Worm (Caenorhabditis elegans): ENCODE results near the gene C35A5.10.

DNA sequence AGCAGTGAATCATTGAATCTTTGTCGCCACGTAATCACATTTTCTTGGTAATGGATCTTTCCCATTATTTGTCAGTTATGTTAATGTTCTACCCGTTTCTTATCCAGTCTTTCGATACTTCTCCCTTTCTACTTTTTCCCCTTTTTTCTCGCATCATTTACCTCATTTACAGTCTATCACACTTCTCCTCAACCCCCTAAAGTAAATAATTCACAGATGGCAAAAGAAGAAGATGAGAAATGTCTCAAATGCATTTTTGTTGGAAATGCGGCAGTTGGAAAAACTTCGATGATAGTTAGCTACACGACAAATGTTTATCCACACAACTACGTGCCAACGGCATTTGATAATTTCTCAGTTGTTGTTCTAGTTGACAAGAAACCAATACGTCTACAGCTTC lies 41.9 kb upstream of the C35A5.10 start, which contains the start of gene chw-1:
- TF ChIP-seq scrt-1 (GFP tag; IDR thresholded peaks at IDR 0.05) (no peak), ama-1 (optimal IDR thresholded peaks at IDR 0.05) (no peak), tra-4 (tag; optimal IDR thresholded peaks at IDR 0.05) (no peak), F13C5.2 (tag; optimal IDR thresholded peaks at IDR 0.05) (no peak)
